Worm (Caenorhabditis elegans): ENCODE results near the gene C07E3.3.

C07E3.3 gene

DNA sequence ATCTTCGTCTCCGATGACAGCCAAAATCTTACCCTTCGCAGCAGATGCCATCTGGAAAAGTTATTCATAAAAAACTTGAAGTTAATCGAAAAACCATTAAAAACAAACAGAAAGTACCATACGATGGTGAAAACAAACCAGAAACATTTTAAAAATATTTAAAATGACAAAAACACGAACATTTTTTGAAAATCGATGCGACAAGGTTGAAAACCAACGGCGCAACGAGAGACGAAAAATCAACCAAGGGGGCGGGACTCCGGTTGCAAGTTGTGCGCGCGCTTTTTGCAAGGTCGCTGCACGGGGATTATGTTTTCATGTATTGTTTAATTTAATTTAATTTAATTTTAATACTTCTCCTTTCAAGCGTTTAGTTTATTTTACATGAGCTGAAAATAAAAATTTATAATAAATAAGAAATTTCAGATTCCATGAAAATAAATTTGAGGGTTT lies 53.6 kb downstream of the C07E3.3 start, which contains the start of gene vha-9 (continued):
- TF ChIP-seq ets-4 (GFP tag; optimal IDR thresholded peaks at IDR 0.05) (no peak), tbp1 (GFP tag; optimal IDR thresholded peaks at IDR 0.05) (peak; percentile 61), lin-26 (GFP tag; IDR thresholded peaks at IDR 0.05) (no peak), lsl-1 (GFP tag; optimal IDR thresholded peaks at IDR 0.05) (no peak), ceh-58 (GFP tag; IDR thresholded peaks at IDR 0.05) (no peak), B0019.2 (GFP tag; conservative IDR thresholded peaks at IDR 0.05) (no peak), sptf-2 (GFP tag; optimal IDR thresholded peaks at IDR 0.05) (no peak), efl-1 (GFP tag; optimal IDR thresholded peaks at IDR 0.05) (no peak), tlf-1 (GFP tag; optimal IDR thresholded peaks at IDR 0.05) (peak; percentile 19), egl-44 (GFP tag; IDR thresholded peaks at IDR 0.05) (no peak), nhr-179 (tag; optimal IDR thresholded peaks at IDR 0.05) (no peak), lin-35 (GFP tag; optimal IDR thresholded peaks at IDR 0.05) (peak in 1 of 3 experiments; percentile 26), madf-8 (GFP tag; conservative IDR thresholded peaks at IDR 0.05) (no peak), atf-7 (tag; optimal IDR thresholded peaks at IDR 0.05) (no peak), hlh-12 (tag; optimal IDR thresholded peaks at IDR 0.05) (no peak), Y67H2A.10 (GFP tag; conservative IDR thresholded peaks at IDR 0.05) (no peak), attf-3 (GFP tag; conservative IDR thresholded peaks at IDR 0.05) (no peak)

Data from whole organism, young adult.